Worm (Caenorhabditis elegans) whole organism, L4 larva: ENCODE data around the gene C24A8.5.

Source experiments
- D1046.2 ChIP-seq: fragments of 200-800 bp; sonication (Bioruptor generic); IDR thresholded peaks from 2 replicates; pipeline ENCODE4 v1.3.6; 2022; ENCODE audit warnings: missing genetic modification characterization, missing compliant biosample characterization
- F10B5.3 ChIP-seq: sonication (generic microtip); optimal IDR thresholded peaks from 2 replicates; lab custom pipeline; 2016; ENCODE audit warnings: mild to moderate bottlenecking, missing genetic modification characterization, missing compliant biosample characterization
- F44E2.7 ChIP-seq: fragments of 200-800 bp; sonication (Bioruptor generic); IDR thresholded peaks from 2 replicates; pipeline ENCODE4 v2.1.2; 2022; ENCODE audit warnings: missing genetic modification characterization, missing compliant biosample characterization
- T26A8.4 ChIP-seq: fragments of 200-800 bp; sonication (Bioruptor generic); IDR thresholded peaks from 2 replicates; pipeline ENCODE4 v1.3.6; 2022; ENCODE audit warnings: missing genetic modification characterization, missing compliant biosample characterization
- Y105C5A.15 ChIP-seq: fragments of 200-800 bp; sonication (Bioruptor generic); IDR thresholded peaks from 2 replicates; pipeline ENCODE4 v1.3.6; 2022; ENCODE audit warnings: missing genetic modification characterization, missing compliant biosample characterization
- aha-1 ChIP-seq: fragments of 150-350 bp; peaks from one replicate; lab custom pipeline; 2014; ENCODE audit warnings: missing biosample characterization, missing genetic modification characterization
- ceh-20 ChIP-seq: fragments of 200-800 bp; sonication (Bioruptor generic); IDR thresholded peaks from 2 replicates; pipeline ENCODE4 v1.3.6; 2022; ENCODE audit warnings: missing genetic modification reagents, missing genetic modification characterization, missing compliant biosample characterization
- ceh-32 ChIP-seq: sonication (generic microtip); optimal IDR thresholded peaks from 2 replicates; lab custom pipeline; 2016; ENCODE audit warnings: mild to moderate bottlenecking, missing genetic modification characterization, missing compliant biosample characterization; ENCODE audit not compliant: poor library complexity
- ceh-82 ChIP-seq: sonication (generic microtip); optimal IDR thresholded peaks from 2 replicates; lab custom pipeline; 2017; ENCODE audit warnings: missing biosample characterization, missing genetic modification characterization
- ces-1 ChIP-seq: fragments of 150-350 bp; sonication (generic microtip); optimal IDR thresholded peaks from 4 replicates; lab custom pipeline; 2014; ENCODE audit warnings: missing biosample characterization, missing genetic modification reagents, missing genetic modification characterization
- ctbp-1 ChIP-seq: fragments of 200-800 bp; sonication (Bioruptor generic); IDR thresholded peaks from 2 replicates; pipeline ENCODE4 v1.3.6; 2022; ENCODE audit warnings: missing genetic modification reagents, missing genetic modification characterization, missing compliant biosample characterization
- daf-16 ChIP-seq, 3 experiments: sonication (generic microtip); optimal IDR thresholded peaks; 2 replicates each; lab custom pipeline; 2016 to 2017; ENCODE audit warnings: missing genetic modification characterization in 3 of 3, missing genetic modification reagents in 3 of 3, mild to moderate bottlenecking in 2 of 3, missing compliant biosample characterization in 2 of 3, missing biosample characterization in 1 of 3, moderate library complexity in 1 of 3
- dmd-6 ChIP-seq: fragments of 200-800 bp; sonication (Bioruptor generic); IDR thresholded peaks from 2 replicates; pipeline ENCODE4 v1.3.6; 2022; ENCODE audit warnings: missing genetic modification reagents, missing genetic modification characterization, missing compliant biosample characterization
- egl-27 ChIP-seq: sonication (generic microtip); optimal IDR thresholded peaks from 3 replicates; lab custom pipeline; 2017; ENCODE audit warnings: missing biosample characterization, missing genetic modification reagents, missing genetic modification characterization
- egl-43 ChIP-seq: fragments of 200-800 bp; sonication (Bioruptor generic); IDR thresholded peaks from 2 replicates; pipeline ENCODE4 v1.3.6; 2022; ENCODE audit warnings: missing genetic modification reagents, missing genetic modification characterization, missing compliant biosample characterization
- fkh-10 ChIP-seq: fragments of 150-350 bp; optimal IDR thresholded peaks from 2 replicates; lab custom pipeline; 2014; ENCODE audit warnings: missing biosample characterization, missing genetic modification reagents, missing genetic modification characterization
- gei-8 ChIP-seq: fragments of 200-800 bp; sonication (Bioruptor generic); optimal IDR thresholded peaks from 2 replicates; lab custom pipeline; 2018; ENCODE audit warnings: mild to moderate bottlenecking, missing genetic modification characterization, missing compliant biosample characterization
- hif-1 ChIP-seq, 2 experiments: sonication (generic microtip); optimal IDR thresholded peaks; 2 replicates each; lab custom pipeline; 2016 to 2017; ENCODE audit warnings: missing compliant biosample characterization in 2 of 2, missing genetic modification characterization in 2 of 2, missing genetic modification reagents in 2 of 2, missing genotype in 2 of 2, mild to moderate bottlenecking in 1 of 2
- hlh-11 ChIP-seq: fragments of 200-800 bp; sonication (Bioruptor generic); optimal IDR thresholded peaks from 2 replicates; lab custom pipeline; 2018; ENCODE audit warnings: mild to moderate bottlenecking, missing genetic modification characterization, missing compliant biosample characterization
- hlh-30 ChIP-seq: sonication (generic microtip); optimal IDR thresholded peaks from 2 replicates; lab custom pipeline; 2017; ENCODE audit warnings: antibody characterized with exemption, mild to moderate bottlenecking, missing genetic modification characterization, missing compliant biosample characterization; ENCODE audit not compliant: insufficient read depth
- lim-7 ChIP-seq: fragments of 200-800 bp; sonication (Bioruptor generic); IDR thresholded peaks from 2 replicates; pipeline ENCODE4 v1.3.6; 2022; ENCODE audit warnings: missing genetic modification characterization, missing compliant biosample characterization
- lin-15B ChIP-seq: fragments of 150-350 bp; sonication (generic microtip); optimal IDR thresholded peaks from 3 replicates; lab custom pipeline; 2014; ENCODE audit warnings: missing biosample characterization, missing genetic modification characterization
- lsy-2 ChIP-seq, 2 experiments: fragments of 150-350 bp in 1 of 2; sonication (generic microtip) in 1 of 2; optimal IDR thresholded peaks; 2 replicates each; lab custom pipeline; 2014 to 2017; ENCODE audit warnings: missing biosample characterization in 2 of 2, missing genetic modification characterization in 2 of 2
- madf-9 ChIP-seq: fragments of 200-800 bp; sonication (Bioruptor generic); conservative IDR thresholded peaks from 2 replicates; pipeline ENCODE4 v1.3.6; 2022; ENCODE audit warnings: missing genetic modification reagents, missing genetic modification characterization, missing compliant biosample characterization
- mep-1 ChIP-seq: fragments of 150-350 bp; sonication (generic microtip); optimal IDR thresholded peaks from 3 replicates; lab custom pipeline; 2014; ENCODE audit warnings: missing biosample characterization, missing genetic modification characterization
- mxl-3 ChIP-seq: fragments of 200-800 bp; sonication (Bioruptor generic); optimal IDR thresholded peaks from 2 replicates; lab custom pipeline; 2018; ENCODE audit warnings: mild to moderate bottlenecking, missing genetic modification characterization, missing compliant biosample characterization
- nhr-102 ChIP-seq: sonication (generic microtip); optimal IDR thresholded peaks from 2 replicates; lab custom pipeline; 2016; ENCODE audit warnings: mild to moderate bottlenecking, missing genetic modification characterization, moderate library complexity, missing compliant biosample characterization
- nhr-237 ChIP-seq: sonication (generic microtip); optimal IDR thresholded peaks from 2 replicates; lab custom pipeline; 2017; ENCODE audit warnings: missing biosample characterization, missing genetic modification characterization
- nhr-25 ChIP-seq: sonication (generic microtip); optimal IDR thresholded peaks from 2 replicates; lab custom pipeline; 2017; ENCODE audit warnings: missing genetic modification characterization, mild to moderate bottlenecking, missing compliant biosample characterization, antibody characterized with exemption, moderate library complexity, borderline replicate concordance; ENCODE audit not compliant: insufficient read depth
- nhr-28 ChIP-seq: fragments of 150-350 bp; optimal IDR thresholded peaks from 2 replicates; lab custom pipeline; 2014; ENCODE audit warnings: missing biosample characterization, missing genetic modification characterization
- nhr-48 ChIP-seq: sonication (generic microtip); optimal IDR thresholded peaks from 2 replicates; lab custom pipeline; 2016; ENCODE audit warnings: mild to moderate bottlenecking, missing genetic modification characterization, missing compliant biosample characterization
- nhr-76 ChIP-seq: fragments of 150-350 bp; optimal IDR thresholded peaks from 2 replicates; lab custom pipeline; 2014; ENCODE audit warnings: missing biosample characterization, missing genetic modification characterization
- php-3 ChIP-seq: fragments of 200-800 bp; sonication (Bioruptor generic); IDR thresholded peaks from 2 replicates; pipeline ENCODE4 v1.3.6; 2022; ENCODE audit warnings: missing genetic modification reagents, missing genetic modification characterization, missing compliant biosample characterization
- snpc-1.2 ChIP-seq: fragments of 200-800 bp; sonication (Bioruptor generic); IDR thresholded peaks from 2 replicates; pipeline ENCODE4 v1.3.6; 2022; ENCODE audit warnings: missing genetic modification reagents, missing genetic modification characterization, missing compliant biosample characterization
- spr-3 ChIP-seq: fragments of 200-800 bp; sonication (Bioruptor generic); optimal IDR thresholded peaks from 2 replicates; lab custom pipeline; 2018; ENCODE audit warnings: mild to moderate bottlenecking, missing genetic modification characterization, missing compliant biosample characterization
- unc-62 ChIP-seq, 3 experiments: fragments of 150-350 bp in 1 of 3; sonication (generic microtip); optimal IDR thresholded peaks in 2 of 3; peaks in 1 of 3; 1 replicate in 1 of 3; 2 replicates in 2 of 3; lab custom pipeline; 2014 to 2017; ENCODE audit warnings: missing biosample characterization in 3 of 3, missing genetic modification characterization in 3 of 3, missing genetic modification reagents in 3 of 3, missing genotype in 1 of 3
- zag-1 ChIP-seq: fragments of 150-350 bp; optimal IDR thresholded peaks from 2 replicates; lab custom pipeline; 2014; ENCODE audit warnings: missing biosample characterization, missing genetic modification characterization
- ztf-7 ChIP-seq: fragments of 150-350 bp; optimal IDR thresholded peaks from 2 replicates; lab custom pipeline; 2014; ENCODE audit warnings: missing biosample characterization, missing genetic modification characterization

C24A8.5 gene

DNA sequence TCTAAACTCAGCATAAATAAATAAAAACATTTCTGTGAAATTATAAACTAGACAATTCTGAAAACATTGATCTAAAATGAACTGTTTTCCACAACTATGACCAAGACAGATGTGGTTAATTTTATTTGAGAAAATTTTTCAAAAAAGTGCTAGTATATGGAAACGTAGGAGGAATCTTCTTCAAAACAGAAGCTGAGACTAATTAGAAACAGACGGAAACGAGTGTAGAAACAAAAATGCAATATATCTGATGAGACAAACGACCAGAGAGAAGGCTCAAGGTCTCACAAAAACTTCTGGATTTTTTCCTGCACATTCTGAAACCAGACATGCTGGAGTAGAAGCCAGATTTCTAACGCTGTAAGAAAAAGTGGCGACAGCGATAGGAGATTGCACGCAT, 32.8 kb downstream of the C24A8.5 start:
- TF ChIP-seq nhr-25 (tag; lab: Kevin White, UChicago) (no peak), egl-27 (tag; lab: Kevin White, UChicago) (no peak), nhr-48 (tag; lab: Kevin White, UChicago) (no peak), ctbp-1 (GFP tag; lab: Robert Waterston, UW) (no peak), zag-1 (tag; lab: Kevin White, UChicago) (no peak), nhr-76 (tag; lab: Kevin White, UChicago) (no peak), lim-7 (GFP tag; lab: Robert Waterston, UW) (no peak), ceh-20 (no peak), nhr-102 (tag; lab: Kevin White, UChicago) (no peak), fkh-10 (GFP tag; lab: Kevin White, UChicago) (no peak), nhr-237 (tag; lab: Kevin White, UChicago) (no peak), egl-43 (GFP tag; lab: Robert Waterston, UW) (no peak), T26A8.4 (GFP tag; lab: Robert Waterston, UW) (no peak)

DNA sequence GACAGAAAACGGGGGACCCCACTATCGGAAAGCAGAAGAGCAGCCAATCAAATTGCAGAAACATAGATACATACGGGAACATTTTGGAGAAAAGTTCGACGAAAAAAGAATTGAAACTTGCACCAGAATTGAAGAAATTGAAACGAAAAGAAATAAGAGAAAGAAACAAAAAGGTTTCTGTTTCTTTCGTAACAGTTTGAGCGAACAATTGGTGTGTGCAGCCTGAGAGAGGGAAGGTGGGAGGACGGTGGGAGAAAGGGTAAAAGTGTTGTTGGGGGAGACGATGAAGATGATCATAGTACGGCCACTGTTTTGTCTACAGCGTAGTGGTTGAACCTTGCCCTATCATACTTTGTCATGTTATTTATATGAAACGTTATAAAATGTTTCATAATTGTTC, 33.8 kb downstream of the C24A8.5 start:
- no peak for TF ChIP-seq gei-8 (GFP tag; lab: Kevin White, UChicago)
- no peak for TF ChIP-seq spr-3 (GFP tag; lab: Kevin White, UChicago)
- TF ChIP-seq dmd-6 (GFP tag; lab: Robert Waterston, UW): peak; percentile 9; the same call in 1 of the 2 replicates
- TF ChIP-seq fkh-10 (GFP tag; lab: Kevin White, UChicago): peak; percentile 27
- TF ChIP-seq madf-9: no peak
- TF ChIP-seq lin-15B (tag; lab: Kevin White, UChicago): no peak
- TF ChIP-seq ceh-32 (tag; lab: Kevin White, UChicago): no peak
- peak; percentile 41 for TF ChIP-seq hlh-11 (tag; lab: Kevin White, UChicago)
- TF ChIP-seq nhr-28 (tag; lab: Kevin White, UChicago): peak; percentile 28
- peak; percentile 32 for TF ChIP-seq mep-1 (tag; lab: Kevin White, UChicago)
- TF ChIP-seq Y105C5A.15: no peak
- no peak for TF ChIP-seq mxl-3 (GFP tag; lab: Kevin White, UChicago)
- TF ChIP-seq egl-43 (GFP tag; lab: Robert Waterston, UW): no peak
- TF ChIP-seq ztf-7: no peak
- no peak for TF ChIP-seq ctbp-1 (GFP tag; lab: Robert Waterston, UW)
- TF ChIP-seq D1046.2 (GFP tag; lab: Robert Waterston, UW): no peak
- no peak for TF ChIP-seq daf-16 (GFP tag; optimal IDR thresholded peaks at IDR 0.05; lab: Kevin White, UChicago)
- peak; percentile 48 for TF ChIP-seq daf-16 (tag; optimal IDR thresholded peaks at IDR 0.05; lab: Kevin White, UChicago)
- TF ChIP-seq, all 104 proteins: peak for 6

DNA sequence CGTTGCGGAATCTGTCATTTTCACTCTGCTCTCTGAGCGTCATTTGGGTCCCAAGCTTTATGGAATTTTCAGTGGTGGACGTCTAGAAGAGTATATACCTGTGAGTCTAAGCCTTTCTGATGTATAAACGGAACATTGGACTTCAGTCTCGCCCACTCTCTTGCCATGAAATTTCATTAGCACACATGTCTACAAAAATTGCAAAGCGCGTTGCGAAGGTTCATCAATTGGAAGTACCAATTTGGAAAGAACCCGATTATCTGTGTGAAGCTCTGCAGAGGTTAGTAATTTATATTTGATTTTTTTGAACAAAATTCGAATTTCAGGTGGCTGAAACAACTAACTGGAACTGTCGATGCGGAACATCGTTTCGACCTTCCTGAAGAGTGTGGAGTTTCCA, 38.9 kb downstream of the C24A8.5 start:
- no peak for TF ChIP-seq F44E2.7 (GFP tag; lab: Robert Waterston, UW)
- TF ChIP-seq unc-62 (GFP tag; optimal IDR thresholded peaks at IDR 0.05 in 1 of 2; lab: Kevin White, UChicago): peak in 1 of 2 experiments; percentile 57
- TF ChIP-seq unc-62 (tag; optimal IDR thresholded peaks at IDR 0.05; lab: Kevin White, UChicago): no peak
- no peak for TF ChIP-seq ceh-82 (tag; lab: Kevin White, UChicago)
- no peak for TF ChIP-seq fkh-10 (GFP tag; lab: Kevin White, UChicago)
- TF ChIP-seq spr-3 (GFP tag; lab: Kevin White, UChicago): no peak
- no peak for TF ChIP-seq egl-43 (GFP tag; lab: Robert Waterston, UW)
- TF ChIP-seq aha-1 (tag; lab: Kevin White, UChicago): peak; percentile 74

DNA sequence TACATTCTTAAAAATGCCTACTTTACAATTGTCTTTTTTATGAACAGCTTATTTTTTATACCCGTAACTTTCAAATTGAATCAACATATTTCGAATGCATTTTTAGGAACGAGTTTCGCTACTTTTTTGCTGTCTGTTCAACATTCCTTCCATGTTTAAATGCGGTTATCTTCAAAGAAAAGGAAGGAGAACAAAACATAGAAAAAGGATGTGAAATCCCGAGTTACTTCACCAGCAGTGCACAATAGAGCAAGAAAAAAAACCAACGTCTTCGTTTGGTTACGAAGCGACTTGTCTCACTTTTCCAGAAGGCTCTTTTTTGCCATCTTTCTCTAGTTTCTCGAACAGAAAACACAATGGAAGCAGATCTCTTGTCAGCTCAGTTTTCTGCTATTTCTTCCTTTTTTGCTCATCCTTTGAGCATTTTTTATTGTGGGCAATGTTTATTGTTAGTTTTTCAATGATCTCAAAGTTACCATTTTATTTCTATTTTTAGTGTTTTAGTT, 43.0 kb downstream of the C24A8.5 start, which contains the start of gene cka-2:
Gene cka-2 (plus strand): TSS at position 456 of the 506 bp plus-strand sequence.
- TF ChIP-seq hif-1 (tag; optimal IDR thresholded peaks at IDR 0.05; lab: Kevin White, UChicago) (no peak), fkh-10 (GFP tag; lab: Kevin White, UChicago) (peak; percentile 83), lsy-2 (tag; optimal IDR thresholded peaks at IDR 0.05; lab: Kevin White, UChicago) (peak in 1 of 2 experiments; percentile 19), ces-1 (GFP tag; lab: Kevin White, UChicago) (peak; percentile 67), snpc-1.2 (no peak), hlh-30 (tag; lab: Kevin White, UChicago) (peak; percentile 14), F10B5.3 (tag; lab: Kevin White, UChicago) (no peak), php-3 (no peak), ctbp-1 (GFP tag; lab: Robert Waterston, UW) (0 out of 2 replicates have a peak, but pooled peaks have one; percentile 46)
- TF ChIP-seq, all 104 proteins: peak for 5
